Fruit fly (Drosophila melanogaster) Kc167 (cell line): ENCODE data around the gene Wee1.

Experiments
- Myc ChIP-seq: fragments of >200 bp; optimal IDR thresholded peaks from 2 replicates; lab custom pipeline; 2017; ENCODE audit warnings: missing external identifiers
- h ChIP-seq: fragments of >200 bp; optimal IDR thresholded peaks from 3 replicates; lab custom pipeline; 2018; ENCODE audit warnings: missing external identifiers
- insv ChIP-seq: fragments of >200 bp; optimal IDR thresholded peaks from 3 replicates; lab custom pipeline; 2018; ENCODE audit warnings: missing external identifiers
- psq ChIP-seq: fragments of >200 bp; optimal IDR thresholded peaks from 2 replicates; lab custom pipeline; 2017; ENCODE audit warnings: missing external identifiers
- ttk ChIP-seq: sonication (Bioruptor generic); optimal IDR thresholded peaks from 2 replicates; lab custom pipeline; 2017; ENCODE audit warnings: missing external identifiers

- TF ChIP-seq Myc (lab: Kevin White, UChicago) (no peak), psq (no peak), h (lab: Kevin White, UChicago) (no peak), insv (no peak), ttk (lab: Kevin White, UChicago) (no peak)
Observed at dm6 chr2L:6950096-6950495, 36.2 kb upstream of the Wee1 start, which contains the start of the genes Gas41 and SA1.
